Worm (Caenorhabditis elegans) whole organism, young adult: ENCODE results near the gene hpo-36.

Experiments
- B0336.3 ChIP-seq: fragments of 200-800 bp; sonication (Bioruptor generic); IDR thresholded peaks from 2 replicates; pipeline ENCODE4 v1.3.6; 2022; ENCODE audit warnings: missing genetic modification characterization, missing compliant biosample characterization
- hmg-1.2 ChIP-seq: fragments of 200-800 bp; sonication (Bioruptor generic); IDR thresholded peaks from 2 replicates; pipeline ENCODE4 v1.3.6; 2022; ENCODE audit warnings: missing genetic modification reagents, missing genetic modification characterization, missing compliant biosample characterization
- lsl-1 ChIP-seq: fragments of 200-800 bp; sonication (Bioruptor generic); optimal IDR thresholded peaks from 2 replicates; lab custom pipeline; 2018; ENCODE audit warnings: mild to moderate bottlenecking, missing genetic modification characterization, moderate library complexity, missing compliant biosample characterization
- madf-8 ChIP-seq: fragments of 200-800 bp; sonication (Bioruptor generic); conservative IDR thresholded peaks from 2 replicates; pipeline ENCODE4 v1.3.6; 2022; ENCODE audit warnings: missing genetic modification reagents, missing genetic modification characterization, missing compliant biosample characterization

DNA sequence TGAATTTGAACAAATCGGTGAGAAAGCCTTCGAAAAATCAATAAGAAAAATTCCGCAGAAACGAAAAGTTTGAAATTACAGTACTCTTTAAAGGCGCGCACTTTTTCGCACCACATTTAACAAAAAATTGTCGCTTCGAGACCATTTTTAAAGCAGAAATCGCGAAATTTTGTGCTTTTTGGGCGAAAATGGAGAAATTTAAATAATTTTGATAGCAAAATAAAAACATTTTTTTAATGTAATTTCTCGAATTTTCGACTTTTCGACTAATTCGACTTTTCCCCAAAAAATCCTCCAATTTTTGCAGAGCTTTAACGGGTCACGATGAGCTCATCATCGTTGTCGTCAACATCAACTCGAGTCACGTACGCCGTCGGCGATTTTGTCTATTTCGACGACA, 34.5 kb downstream of the hpo-36 start, which contains the start of gene lin-40:
- TF ChIP-seq madf-8 (GFP tag; lab: Robert Waterston, UW) (no peak), lsl-1 (no peak), B0336.3 (GFP tag; lab: Robert Waterston, UW) (no peak), hmg-1.2 (GFP tag; lab: Robert Waterston, UW) (no peak)
